Worm (Caenorhabditis elegans) whole organism, young adult: ENCODE measurements around the gene gpa-3.

ENCODE experiments used
- F57C9.4 ChIP-seq: sonication (generic microtip); optimal IDR thresholded peaks from 2 replicates; lab custom pipeline; 2017; ENCODE audit warnings: mild to moderate bottlenecking, missing genetic modification characterization, missing compliant biosample characterization
- K12H6.12 ChIP-seq: fragments of 200-800 bp; sonication (Bioruptor generic); optimal IDR thresholded peaks from 2 replicates; lab custom pipeline; 2018; ENCODE audit warnings: mild to moderate bottlenecking, missing genetic modification characterization, missing compliant biosample characterization
- Y53G8AR.9 ChIP-seq: fragments of 200-800 bp; sonication (Bioruptor generic); conservative IDR thresholded peaks from 2 replicates; pipeline ENCODE4 v1.3.6; 2022; ENCODE audit warnings: missing genetic modification reagents, missing genetic modification characterization, missing compliant biosample characterization
- Y56A3A.18 ChIP-seq: fragments of 200-800 bp; sonication (Bioruptor generic); IDR thresholded peaks from 2 replicates; pipeline ENCODE4 v1.3.6; 2022; ENCODE audit warnings: missing genetic modification reagents, missing genetic modification characterization, missing compliant biosample characterization
- Y79H2A.3 ChIP-seq: fragments of 200-800 bp; sonication (Bioruptor generic); conservative IDR thresholded peaks from 2 replicates; pipeline ENCODE4 v1.3.6; 2022; ENCODE audit warnings: missing genetic modification reagents, missing genetic modification characterization, missing compliant biosample characterization
- ama-1 ChIP-seq, 3 experiments: fragments of 150-350 bp in 1 of 3; sonication (generic microtip) in 2 of 3; optimal IDR thresholded peaks; 2 replicates each; lab custom pipeline; 2014 to 2018; ENCODE audit warnings: missing biosample characterization in 2 of 3, missing genetic modification characterization in 2 of 3, missing genetic modification reagents in 2 of 3
- atf-7 ChIP-seq: sonication (generic microtip); optimal IDR thresholded peaks from 2 replicates; lab custom pipeline; 2017; ENCODE audit warnings: mild to moderate bottlenecking, missing genetic modification characterization, missing compliant biosample characterization
- athp-1 ChIP-seq: sonication (generic microtip); optimal IDR thresholded peaks from 2 replicates; lab custom pipeline; 2017; ENCODE audit warnings: mild to moderate bottlenecking, missing genetic modification characterization, missing compliant biosample characterization
- attf-3 ChIP-seq: fragments of 200-800 bp; sonication (Bioruptor generic); conservative IDR thresholded peaks from 2 replicates; pipeline ENCODE4 v1.3.6; 2022; ENCODE audit warnings: missing genetic modification reagents, missing genetic modification characterization, missing compliant biosample characterization
- attf-6 ChIP-seq: fragments of 200-800 bp; sonication (Bioruptor generic); IDR thresholded peaks from 2 replicates; pipeline ENCODE4 v1.3.6; 2022; ENCODE audit warnings: missing genetic modification reagents, missing genetic modification characterization, missing compliant biosample characterization
- bed-2 ChIP-seq: fragments of 200-800 bp; sonication (Bioruptor generic); IDR thresholded peaks from 2 replicates; pipeline ENCODE4 v1.3.6; 2022; ENCODE audit warnings: missing genetic modification reagents, missing genetic modification characterization, missing compliant biosample characterization
- cebp-1 ChIP-seq, 2 experiments: fragments of 200-800 bp in 1 of 2; sonication (Bioruptor generic) in 1 of 2; sonication (generic microtip) in 1 of 2; IDR thresholded peaks in 1 of 2; optimal IDR thresholded peaks in 1 of 2; 2 replicates each; pipeline versions ENCODE4 v1.3.6 to Lab custom; 2017 to 2022; ENCODE audit warnings: missing compliant biosample characterization in 2 of 2, missing genetic modification characterization in 2 of 2, mild to moderate bottlenecking in 1 of 2, missing genetic modification reagents in 1 of 2, moderate library complexity in 1 of 2
- die-1 ChIP-seq: sonication (generic microtip); optimal IDR thresholded peaks from 2 replicates; lab custom pipeline; 2016; ENCODE audit warnings: missing genotype, mild to moderate bottlenecking, missing genetic modification characterization, missing compliant biosample characterization
- dpff-1 ChIP-seq: sonication (generic microtip); optimal IDR thresholded peaks from 2 replicates; lab custom pipeline; 2017; ENCODE audit warnings: mild to moderate bottlenecking, missing genetic modification characterization, missing compliant biosample characterization
- efl-1 ChIP-seq: fragments of 150-350 bp; optimal IDR thresholded peaks from 2 replicates; lab custom pipeline; 2014; ENCODE audit warnings: missing biosample characterization, missing genetic modification reagents, missing genetic modification characterization
- him-1 ChIP-seq: sonication (generic microtip); optimal IDR thresholded peaks from 2 replicates; lab custom pipeline; 2016; ENCODE audit warnings: missing genotype, missing genetic modification reagents, missing genetic modification characterization, missing compliant biosample characterization
- hlh-26 ChIP-seq: fragments of 200-800 bp; sonication (Bioruptor generic); conservative IDR thresholded peaks from 2 replicates; pipeline ENCODE4 v1.3.6; 2022; ENCODE audit warnings: missing genetic modification reagents, missing genetic modification characterization, missing compliant biosample characterization
- hrde-1 ChIP-seq: sonication (generic microtip); optimal IDR thresholded peaks from 2 replicates; lab custom pipeline; 2016; ENCODE audit warnings: missing genetic modification characterization, mild to moderate bottlenecking, missing compliant biosample characterization, moderate library complexity, missing genotype, missing genetic modification reagents, borderline replicate concordance
- hsf-1 ChIP-seq: fragments of 200-800 bp; sonication (Bioruptor generic); IDR thresholded peaks from 2 replicates; pipeline ENCODE4 v1.3.6; 2022; ENCODE audit warnings: missing genetic modification reagents, missing genetic modification characterization, missing compliant biosample characterization
- lin-26 ChIP-seq: fragments of 200-800 bp; sonication (Bioruptor generic); IDR thresholded peaks from 2 replicates; pipeline ENCODE4 v1.3.6; 2022; ENCODE audit warnings: missing genetic modification reagents, missing genetic modification characterization, missing compliant biosample characterization
- lin-35 ChIP-seq, 3 experiments: fragments of 150-350 bp in 2 of 3; sonication (generic microtip) in 1 of 3; optimal IDR thresholded peaks; 2 replicates each; lab custom pipeline; 2014 to 2018; ENCODE audit warnings: missing biosample characterization in 3 of 3, missing genetic modification characterization in 3 of 3, missing genetic modification reagents in 3 of 3
- madf-10 ChIP-seq: sonication (generic microtip); optimal IDR thresholded peaks from 2 replicates; lab custom pipeline; 2016; ENCODE audit warnings: mild to moderate bottlenecking, missing genetic modification characterization, missing compliant biosample characterization
- madf-3 ChIP-seq: fragments of 200-800 bp; sonication (Bioruptor generic); IDR thresholded peaks from 2 replicates; pipeline ENCODE4 v1.3.6; 2022; ENCODE audit warnings: missing genetic modification reagents, missing genetic modification characterization, missing compliant biosample characterization
- madf-6 ChIP-seq: fragments of 200-800 bp; sonication (Bioruptor generic); IDR thresholded peaks from 2 replicates; pipeline ENCODE4 v1.3.6; 2022; ENCODE audit warnings: missing genetic modification reagents, missing genetic modification characterization, missing compliant biosample characterization
- madf-8 ChIP-seq: fragments of 200-800 bp; sonication (Bioruptor generic); conservative IDR thresholded peaks from 2 replicates; pipeline ENCODE4 v1.3.6; 2022; ENCODE audit warnings: missing genetic modification reagents, missing genetic modification characterization, missing compliant biosample characterization
- mcd-1 ChIP-seq: fragments of 200-800 bp; sonication (Bioruptor generic); IDR thresholded peaks from 2 replicates; pipeline ENCODE4 v1.3.6; 2022; ENCODE audit warnings: missing genetic modification reagents, missing genetic modification characterization, missing compliant biosample characterization
- nfyb-1 ChIP-seq: fragments of 200-800 bp; sonication (Bioruptor generic); IDR thresholded peaks from 2 replicates; pipeline ENCODE4 v1.3.6; 2022; ENCODE audit warnings: missing genetic modification reagents, missing genetic modification characterization, missing compliant biosample characterization
- nhr-179 ChIP-seq: sonication (generic microtip); optimal IDR thresholded peaks from 2 replicates; lab custom pipeline; 2016; ENCODE audit warnings: mild to moderate bottlenecking, missing genetic modification characterization, missing compliant biosample characterization
- nhr-80 ChIP-seq: sonication (generic microtip); optimal IDR thresholded peaks from 2 replicates; lab custom pipeline; 2016; ENCODE audit warnings: missing genetic modification characterization, missing compliant biosample characterization
- rcor-1 ChIP-seq: fragments of 200-800 bp; sonication (Bioruptor generic); IDR thresholded peaks from 2 replicates; pipeline ENCODE4 v1.3.6; 2022; ENCODE audit warnings: missing genetic modification reagents, missing genetic modification characterization, missing compliant biosample characterization
- rec-8 ChIP-seq, 2 experiments: sonication (generic microtip); optimal IDR thresholded peaks; 2 replicates each; lab custom pipeline; 2016; ENCODE audit warnings: mild to moderate bottlenecking in 2 of 2, missing genetic modification characterization in 2 of 2, missing genetic modification reagents in 2 of 2, missing genotype in 2 of 2, missing biosample characterization in 1 of 2, missing compliant biosample characterization in 1 of 2, moderate library complexity in 1 of 2
- repo-1 ChIP-seq: sonication (generic microtip); optimal IDR thresholded peaks from 2 replicates; lab custom pipeline; 2017; ENCODE audit warnings: mild to moderate bottlenecking, missing genetic modification characterization, missing compliant biosample characterization
- snpc-3.4 ChIP-seq: sonication (generic microtip); optimal IDR thresholded peaks from 2 replicates; lab custom pipeline; 2017; ENCODE audit warnings: missing genetic modification characterization, mild to moderate bottlenecking, missing compliant biosample characterization, antibody characterized with exemption, moderate library complexity, missing genotype, missing genetic modification reagents
- snpc-4 ChIP-seq, 5 experiments: fragments of 150-350 bp in 1 of 5; sonication (generic microtip) in 4 of 5; optimal IDR thresholded peaks; 2 replicates each; lab custom pipeline; 2014 to 2018; ENCODE audit warnings: missing genetic modification characterization in 5 of 5, missing biosample characterization in 3 of 5, antibody characterized with exemption in 2 of 5, mild to moderate bottlenecking in 2 of 5, missing compliant biosample characterization in 2 of 5, missing genotype in 2 of 5, moderate library complexity in 2 of 5, missing genetic modification reagents in 1 of 5
- tbp1 ChIP-seq: fragments of 200-800 bp; sonication (Bioruptor generic); optimal IDR thresholded peaks from 2 replicates; lab custom pipeline; 2018; ENCODE audit warnings: mild to moderate bottlenecking, missing genetic modification characterization, missing compliant biosample characterization
- ztf-18 ChIP-seq: sonication (generic microtip); optimal IDR thresholded peaks from 2 replicates; lab custom pipeline; 2016; ENCODE audit warnings: missing genotype, mild to moderate bottlenecking, missing genetic modification characterization, missing compliant biosample characterization
- ztf-26 ChIP-seq: sonication (generic microtip); optimal IDR thresholded peaks from 2 replicates; lab custom pipeline; 2017; ENCODE audit warnings: missing genetic modification characterization, missing compliant biosample characterization
- ztf-28 ChIP-seq: fragments of 200-800 bp; sonication (Bioruptor generic); IDR thresholded peaks from 2 replicates; pipeline ENCODE4 v1.3.6; 2022; ENCODE audit warnings: missing genetic modification reagents, missing genetic modification characterization, missing compliant biosample characterization

gpa-3 gene

ce11 chrV:9327691-9328090 is 31.9 kb downstream of the gpa-3 start:
- no peak for TF ChIP-seq F57C9.4
- no peak for TF ChIP-seq nfyb-1 (GFP tag; lab: Robert Waterston, UW)
- no peak for TF ChIP-seq madf-8 (GFP tag; lab: Robert Waterston, UW)
- TF ChIP-seq nhr-80 (tag; lab: Kevin White, UChicago): peak; percentile 74
- no peak for TF ChIP-seq tbp1
- TF ChIP-seq lin-26 (GFP tag; lab: Robert Waterston, UW): 0 out of 2 replicates have a peak, but pooled peaks have one; percentile 7
- TF ChIP-seq snpc-3.4 (tag; lab: Kevin White, UChicago): no peak
- no peak for TF ChIP-seq mcd-1 (GFP tag; lab: Robert Waterston, UW)
- peak; percentile 48 for TF ChIP-seq atf-7
- TF ChIP-seq repo-1: no peak
- TF ChIP-seq efl-1: no peak
- no peak for TF ChIP-seq madf-10 (tag; lab: Kevin White, UChicago)
- no peak for TF ChIP-seq ama-1 (optimal IDR thresholded peaks at IDR 0.05; lab: Kevin White, UChicago)
- TF ChIP-seq ama-1 (GFP tag; optimal IDR thresholded peaks at IDR 0.05; lab: Kevin White, UChicago): no peak
- TF ChIP-seq ztf-26 (tag; lab: Kevin White, UChicago): peak; percentile 30
- TF ChIP-seq die-1: no peak
- TF ChIP-seq, all 124 proteins: peak for 4

ce11 chrV:9326903-9327302 is 32.7 kb downstream of the gpa-3 start:
- TF ChIP-seq madf-6 (GFP tag; lab: Robert Waterston, UW): 0 out of 2 replicates have a peak, but pooled peaks have one; percentile 21
- no peak for TF ChIP-seq Y56A3A.18 (GFP tag; lab: Robert Waterston, UW)
- TF ChIP-seq bed-2 (GFP tag; lab: Robert Waterston, UW): no peak
- no peak for TF ChIP-seq ztf-18 (tag; lab: Kevin White, UChicago)
- TF ChIP-seq Y53G8AR.9 (GFP tag; lab: Robert Waterston, UW): 0 out of 2 replicates have a peak, but pooled peaks have one; percentile 56
- TF ChIP-seq hsf-1 (GFP tag; lab: Robert Waterston, UW): no peak; the same call in 1 of the 2 replicates
- no peak for TF ChIP-seq rcor-1
- TF ChIP-seq dpff-1 (tag; lab: Kevin White, UChicago): peak; percentile 4
- TF ChIP-seq madf-3 (GFP tag; lab: Robert Waterston, UW): 0 out of 2 replicates have a peak, but pooled peaks have one; percentile 31
- TF ChIP-seq athp-1 (tag; lab: Kevin White, UChicago): peak; percentile 24
- TF ChIP-seq nhr-179 (tag; lab: Kevin White, UChicago): no peak
- no peak for TF ChIP-seq hlh-26 (GFP tag; lab: Robert Waterston, UW)
- no peak for TF ChIP-seq snpc-4 (GFP tag; optimal IDR thresholded peaks at IDR 0.05; lab: Kevin White, UChicago)
- TF ChIP-seq snpc-4 (tag; optimal IDR thresholded peaks at IDR 0.05; lab: Kevin White, UChicago): peak in 1 of 4 experiments; percentile 13
- TF ChIP-seq him-1 (tag; lab: Kevin White, UChicago): peak; percentile 79
- TF ChIP-seq repo-1: no peak
- peak in 1 of 2 experiments; percentile 23 for TF ChIP-seq rec-8 (tag; optimal IDR thresholded peaks at IDR 0.05; lab: Kevin White, UChicago)
- no peak for TF ChIP-seq mcd-1 (GFP tag; lab: Robert Waterston, UW)
- TF ChIP-seq ztf-28 (GFP tag; lab: Robert Waterston, UW): no peak
- TF ChIP-seq tbp1: no peak
- TF ChIP-seq attf-3: no peak
- TF ChIP-seq lin-26 (GFP tag; lab: Robert Waterston, UW): peak; percentile 55; the same call in 1 of the 2 replicates
- no peak for TF ChIP-seq ama-1 (optimal IDR thresholded peaks at IDR 0.05; lab: Kevin White, UChicago)
- TF ChIP-seq ama-1 (GFP tag; optimal IDR thresholded peaks at IDR 0.05; lab: Kevin White, UChicago): peak in 1 of 2 experiments; percentile 4
- TF ChIP-seq lin-35 (GFP tag; optimal IDR thresholded peaks at IDR 0.05; lab: Kevin White, UChicago): peak in 1 of 3 experiments; percentile 12
- peak; percentile 9 for TF ChIP-seq K12H6.12 (tag; lab: Kevin White, UChicago)
- TF ChIP-seq cebp-1 (GFP tag; IDR thresholded peaks at IDR 0.05; lab: Robert Waterston, UW): peak; percentile 49; the same call in 1 of the 2 replicates
- TF ChIP-seq cebp-1 (tag; optimal IDR thresholded peaks at IDR 0.05; lab: Kevin White, UChicago): peak; percentile 43
- peak; percentile 72 for TF ChIP-seq hrde-1 (tag; lab: Kevin White, UChicago)
- TF ChIP-seq attf-6 (GFP tag; lab: Robert Waterston, UW): no peak
- 0 out of 2 replicates have a peak, but pooled peaks have one; percentile 29 for TF ChIP-seq Y79H2A.3 (GFP tag; lab: Robert Waterston, UW)
